Fruit fly (Drosophila melanogaster) whole organism: ENCODE measurements around the gene Pih1D1.

Experiments used
- EcR ChIP-seq, 2 experiments: fragments of >200 bp; optimal IDR thresholded peaks; 2 replicates each; lab custom pipeline; 2017; ENCODE audit warnings: missing biosample characterization in 2 of 2, missing genetic modification characterization in 2 of 2, missing genetic modification reagents in 2 of 2
- psq ChIP-seq: fragments of >200 bp; optimal IDR thresholded peaks from 2 replicates; lab custom pipeline; 2017
- usp ChIP-seq: fragments of >200 bp; optimal IDR thresholded peaks from 2 replicates; lab custom pipeline; 2017; ENCODE audit warnings: missing biosample characterization, missing genetic modification characterization, mixed read lengths

DNA sequence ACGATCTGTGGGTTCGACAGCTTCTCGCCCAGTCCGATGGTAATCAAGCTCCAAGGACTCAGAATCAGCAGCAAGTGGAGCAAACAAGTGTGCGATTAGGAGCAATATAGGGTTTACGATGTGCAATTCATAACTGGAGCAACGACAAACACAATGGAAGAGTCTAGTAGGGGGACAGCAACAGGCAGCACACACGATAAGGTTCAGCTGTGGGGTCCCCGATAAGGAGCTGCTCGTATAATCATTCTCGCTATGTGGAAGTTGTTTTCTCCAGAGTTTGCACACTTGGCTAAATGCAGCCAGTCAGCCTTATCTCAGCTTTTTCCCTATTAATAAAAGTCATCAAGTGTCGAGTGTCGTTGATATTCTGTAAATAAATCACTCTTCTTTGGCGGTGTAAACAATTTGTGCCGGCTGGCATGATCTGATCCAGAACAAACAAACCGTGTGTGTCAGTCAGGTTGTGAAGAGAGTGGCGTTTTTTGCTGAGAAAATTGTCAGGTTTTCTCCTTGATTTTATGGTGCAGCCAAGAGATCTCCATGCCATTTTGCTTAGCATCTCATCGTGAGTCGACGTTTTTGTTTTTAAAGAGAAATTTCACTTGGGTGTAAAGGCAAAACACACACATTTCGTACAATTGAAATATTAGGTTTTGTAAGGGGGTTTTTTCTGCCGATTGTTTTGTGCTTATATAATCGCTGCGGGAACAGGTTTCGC lies 1.8 kb downstream of the Pih1D1 start:
- no peak for TF ChIP-seq psq
- no peak for TF ChIP-seq EcR (GFP tag; optimal IDR thresholded peaks at IDR 0.05; lab: Kevin White, UChicago)
- TF ChIP-seq usp (GFP tag; lab: Kevin White, UChicago), result no peak
